Fruit fly (Drosophila melanogaster) whole organism, embryonic: ENCODE measurements around the gene GluProRS.

Source experiments
- ATbp ChIP-seq: fragments of 200-800 bp; sonication (Bioruptor generic); optimal IDR thresholded peaks from 2 replicates; lab custom pipeline; 2017; ENCODE audit warnings: missing biosample characterization, mild to moderate bottlenecking, missing genetic modification characterization, missing genetic modification reagents
- Antp ChIP-seq: fragments of 200-800 bp; sonication (Bioruptor generic); optimal IDR thresholded peaks from 3 replicates; lab custom pipeline; 2016; ENCODE audit warnings: missing biosample characterization, missing genetic modification characterization
- BEAF-32 ChIP-seq: fragments of 200-800 bp; sonication (Bioruptor generic); optimal IDR thresholded peaks from 3 replicates; lab custom pipeline; 2017; ENCODE audit warnings: missing biosample characterization, missing genetic modification characterization, mild to moderate bottlenecking, moderate library complexity, missing genetic modification reagents
- CG11247 ChIP-seq: fragments of 200-800 bp; sonication (Bioruptor generic); IDR thresholded peaks from 2 replicates; pipeline ENCODE4 v1.3.6; 2022; ENCODE audit warnings: missing biosample characterization, missing genetic modification characterization
- CG11560 ChIP-seq: fragments of 200-800 bp; sonication (Bioruptor generic); IDR thresholded peaks from 3 replicates; pipeline ENCODE4 v1.3.6; 2022; ENCODE audit warnings: missing biosample characterization, missing genetic modification characterization
- CG12659 ChIP-seq: fragments of 200-800 bp; sonication (Bioruptor generic); optimal IDR thresholded peaks from 3 replicates; lab custom pipeline; 2017; ENCODE audit warnings: mild to moderate bottlenecking, missing biosample characterization, missing genetic modification reagents, missing genetic modification characterization
- CG12744 ChIP-seq: fragments of 200-800 bp; sonication (Bioruptor generic); optimal IDR thresholded peaks from 2 replicates; lab custom pipeline; 2016; ENCODE audit warnings: missing biosample characterization, missing genetic modification characterization
- CG13296 ChIP-seq: fragments of 200-800 bp; sonication (Bioruptor generic); optimal IDR thresholded peaks from 3 replicates; lab custom pipeline; 2018; ENCODE audit warnings: missing biosample characterization, mild to moderate bottlenecking, missing genetic modification characterization
- CG15479 ChIP-seq: fragments of 200-800 bp; sonication (Bioruptor generic); optimal IDR thresholded peaks from 3 replicates; lab custom pipeline; 2019; ENCODE audit warnings: missing biosample characterization, mild to moderate bottlenecking, missing genetic modification characterization, moderate library complexity
- CG15696 ChIP-seq: fragments of 200-800 bp; sonication (Bioruptor generic); optimal IDR thresholded peaks from 2 replicates; lab custom pipeline; 2019; ENCODE audit warnings: missing biosample characterization, mild to moderate bottlenecking, missing genetic modification characterization, moderate library complexity
- CG1603 ChIP-seq: fragments of 200-800 bp; sonication (Bioruptor generic); optimal IDR thresholded peaks from 2 replicates; lab custom pipeline; 2019; ENCODE audit warnings: missing biosample characterization, mild to moderate bottlenecking, missing genetic modification characterization, moderate library complexity
- CG16813 ChIP-seq: fragments of 200-800 bp; sonication (Bioruptor generic); IDR thresholded peaks from 3 replicates; pipeline ENCODE4 v1.3.6; 2022; ENCODE audit warnings: missing biosample characterization, missing genetic modification characterization; ENCODE audit not compliant: partially characterized antibody
- CG16863 ChIP-seq: fragments of 200-800 bp; sonication (Bioruptor generic); optimal IDR thresholded peaks from 3 replicates; lab custom pipeline; 2016; ENCODE audit warnings: missing biosample characterization, missing genetic modification characterization
- CG17328 ChIP-seq: fragments of 200-800 bp; sonication (Bioruptor generic); IDR thresholded peaks from 2 replicates; pipeline ENCODE4 v1.3.6; 2022; ENCODE audit warnings: missing biosample characterization, missing genetic modification characterization
- CG17612 ChIP-seq: fragments of 200-800 bp; sonication (Bioruptor generic); IDR thresholded peaks from 2 replicates; pipeline ENCODE4 v1.3.6; 2022; ENCODE audit warnings: missing biosample characterization, missing genetic modification characterization
- CG2202 ChIP-seq: fragments of 200-800 bp; sonication (Bioruptor generic); optimal IDR thresholded peaks from 2 replicates; lab custom pipeline; 2018; ENCODE audit warnings: missing biosample characterization, mild to moderate bottlenecking, missing genetic modification characterization
- CG2678 ChIP-seq: fragments of 200-800 bp; sonication (Bioruptor generic); optimal IDR thresholded peaks from 3 replicates; lab custom pipeline; 2019; ENCODE audit warnings: missing biosample characterization, mild to moderate bottlenecking, missing genetic modification characterization, moderate library complexity
- CG2712 ChIP-seq: fragments of 200-800 bp; optimal IDR thresholded peaks from 3 replicates; lab custom pipeline; 2019; ENCODE audit warnings: missing biosample characterization, mild to moderate bottlenecking, missing genetic modification characterization, moderate library complexity
- CG33213 ChIP-seq: fragments of 200-800 bp; sonication (Bioruptor generic); optimal IDR thresholded peaks from 3 replicates; lab custom pipeline; 2016; ENCODE audit warnings: missing biosample characterization, missing genetic modification characterization
- CG6654 ChIP-seq: fragments of 200-800 bp; sonication (Bioruptor generic); optimal IDR thresholded peaks from 2 replicates; lab custom pipeline; 2017; ENCODE audit warnings: missing biosample characterization, mild to moderate bottlenecking, missing genetic modification characterization
- CG8089 ChIP-seq: fragments of 200-800 bp; sonication (Bioruptor generic); optimal IDR thresholded peaks from 3 replicates; lab custom pipeline; 2016; ENCODE audit warnings: missing biosample characterization, missing genetic modification characterization
- CG8478 ChIP-seq: fragments of >200 bp; optimal IDR thresholded peaks from 2 replicates; lab custom pipeline; 2018
- CG9727 ChIP-seq: fragments of 200-800 bp; sonication (Bioruptor generic); optimal IDR thresholded peaks from 3 replicates; lab custom pipeline; 2017; ENCODE audit warnings: missing biosample characterization, mild to moderate bottlenecking, missing genetic modification characterization
- Dfd ChIP-seq, 2 experiments: fragments of >200 bp; optimal IDR thresholded peaks; 2 replicates each; lab custom pipeline; 2017; ENCODE audit warnings: missing biosample characterization in 2 of 2, missing genetic modification characterization in 2 of 2
- HLH3B ChIP-seq: fragments of 200-800 bp; sonication (Bioruptor generic); IDR thresholded peaks from 2 replicates; pipeline ENCODE4 v1.3.6; 2022; ENCODE audit warnings: missing biosample characterization, missing genetic modification characterization
- HmgD ChIP-seq: fragments of 200-800 bp; sonication (Bioruptor generic); optimal IDR thresholded peaks from 3 replicates; lab custom pipeline; 2016; ENCODE audit warnings: missing biosample characterization, missing genetic modification characterization
- Jarid2 ChIP-seq: fragments of 200-800 bp; sonication (Bioruptor generic); optimal IDR thresholded peaks from 3 replicates; lab custom pipeline; 2017; ENCODE audit warnings: mild to moderate bottlenecking, missing biosample characterization, missing genetic modification reagents, missing genetic modification characterization
- Meics ChIP-seq: fragments of 200-800 bp; sonication (Bioruptor generic); optimal IDR thresholded peaks from 2 replicates; lab custom pipeline; 2017; ENCODE audit warnings: missing biosample characterization, mild to moderate bottlenecking, missing genetic modification characterization
- NK7.1 ChIP-seq: fragments of 200-800 bp; sonication (Bioruptor generic); optimal IDR thresholded peaks from 3 replicates; lab custom pipeline; 2016; ENCODE audit warnings: missing biosample characterization, missing genetic modification characterization
- Poxn ChIP-seq: fragments of 200-800 bp; sonication (Bioruptor generic); IDR thresholded peaks from 2 replicates; pipeline ENCODE4 v1.3.6; 2022; ENCODE audit warnings: missing biosample characterization, missing genetic modification characterization
- Rfx ChIP-seq: fragments of 200-800 bp; sonication (Bioruptor generic); IDR thresholded peaks from 2 replicates; pipeline ENCODE4 v1.3.6; 2022; ENCODE audit warnings: missing biosample characterization, missing genetic modification characterization
- Scr ChIP-seq: fragments of 200-800 bp; sonication (Bioruptor generic); IDR thresholded peaks from 2 replicates; pipeline ENCODE4 v1.3.6; 2022; ENCODE audit warnings: missing biosample characterization, missing genetic modification characterization; ENCODE audit not compliant: partially characterized antibody
- Spps ChIP-seq: fragments of 200-800 bp; sonication (Bioruptor generic); optimal IDR thresholded peaks from 2 replicates; lab custom pipeline; 2018; ENCODE audit warnings: missing biosample characterization, mild to moderate bottlenecking, missing genetic modification characterization
- Xrp1 ChIP-seq: fragments of 200-800 bp; sonication (Bioruptor generic); IDR thresholded peaks from 2 replicates; pipeline ENCODE4 v1.3.6; 2022; ENCODE audit warnings: missing biosample characterization, missing genetic modification characterization
- az2 ChIP-seq: fragments of 200-800 bp; sonication (Bioruptor generic); optimal IDR thresholded peaks from 3 replicates; lab custom pipeline; 2016; ENCODE audit warnings: missing biosample characterization, missing genetic modification characterization
- bsh ChIP-seq, 2 experiments: fragments of 200-800 bp; sonication (Bioruptor generic); optimal IDR thresholded peaks; 2 replicates each; lab custom pipeline; 2017 to 2018; ENCODE audit warnings: mild to moderate bottlenecking in 2 of 2, missing biosample characterization in 2 of 2, missing genetic modification characterization in 2 of 2, moderate library complexity in 1 of 2
- corto ChIP-seq: fragments of 200-800 bp; sonication (Bioruptor generic); optimal IDR thresholded peaks from 2 replicates; lab custom pipeline; 2016; ENCODE audit warnings: missing biosample characterization, mild to moderate bottlenecking, missing genetic modification characterization, moderate library complexity
- crp ChIP-seq, 2 experiments: fragments of 200-800 bp; sonication (Bioruptor generic); optimal IDR thresholded peaks; 2 replicates in 1 of 2; 3 replicates in 1 of 2; lab custom pipeline; 2017; ENCODE audit warnings: missing biosample characterization in 2 of 2, missing genetic modification characterization in 2 of 2, mild to moderate bottlenecking in 1 of 2, moderate library complexity in 1 of 2
- dpn ChIP-seq, 2 experiments: fragments of 200-800 bp; sonication (Bioruptor generic); optimal IDR thresholded peaks; 3 replicates each; lab custom pipeline; 2016; ENCODE audit warnings: missing biosample characterization in 2 of 2, missing genetic modification characterization in 2 of 2
- ewg ChIP-seq: fragments of 200-800 bp; sonication (Bioruptor generic); optimal IDR thresholded peaks from 3 replicates; lab custom pipeline; 2017; ENCODE audit warnings: mild to moderate bottlenecking, missing biosample characterization, missing genetic modification reagents, missing genetic modification characterization
- fu2 ChIP-seq: fragments of 200-800 bp; sonication (Bioruptor generic); optimal IDR thresholded peaks from 2 replicates; lab custom pipeline; 2016; ENCODE audit warnings: missing biosample characterization, missing genetic modification characterization
- gro ChIP-seq: fragments of 200-800 bp; sonication (Bioruptor generic); optimal IDR thresholded peaks from 2 replicates; lab custom pipeline; 2016; ENCODE audit warnings: missing biosample characterization, missing genetic modification characterization
- mam ChIP-seq: fragments of 200-800 bp; sonication (Bioruptor generic); optimal IDR thresholded peaks from 3 replicates; lab custom pipeline; 2016; ENCODE audit warnings: missing biosample characterization, missing genetic modification characterization
- otp ChIP-seq: fragments of 200-800 bp; sonication (Bioruptor generic); IDR thresholded peaks from 3 replicates; pipeline ENCODE4, ENCODE4 v1.3.6; 2022; ENCODE audit warnings: missing biosample characterization, missing genetic modification characterization
- shn ChIP-seq: fragments of 200-800 bp; sonication (Bioruptor generic); optimal IDR thresholded peaks from 3 replicates; lab custom pipeline; 2016; ENCODE audit warnings: missing biosample characterization, missing genetic modification characterization
- sima ChIP-seq: fragments of 200-800 bp; sonication (Bioruptor generic); optimal IDR thresholded peaks from 2 replicates; lab custom pipeline; 2016; ENCODE audit warnings: missing biosample characterization, missing genetic modification characterization
- sqz ChIP-seq: fragments of 200-800 bp; sonication (Bioruptor generic); optimal IDR thresholded peaks from 3 replicates; lab custom pipeline; 2018; ENCODE audit warnings: missing biosample characterization, mild to moderate bottlenecking, missing genetic modification characterization
- twi ChIP-seq: fragments of 200-800 bp; optimal IDR thresholded peaks from 2 replicates; lab custom pipeline; 2019; ENCODE audit warnings: missing biosample characterization, mild to moderate bottlenecking, missing genetic modification characterization, moderate library complexity

GluProRS gene

DNA sequence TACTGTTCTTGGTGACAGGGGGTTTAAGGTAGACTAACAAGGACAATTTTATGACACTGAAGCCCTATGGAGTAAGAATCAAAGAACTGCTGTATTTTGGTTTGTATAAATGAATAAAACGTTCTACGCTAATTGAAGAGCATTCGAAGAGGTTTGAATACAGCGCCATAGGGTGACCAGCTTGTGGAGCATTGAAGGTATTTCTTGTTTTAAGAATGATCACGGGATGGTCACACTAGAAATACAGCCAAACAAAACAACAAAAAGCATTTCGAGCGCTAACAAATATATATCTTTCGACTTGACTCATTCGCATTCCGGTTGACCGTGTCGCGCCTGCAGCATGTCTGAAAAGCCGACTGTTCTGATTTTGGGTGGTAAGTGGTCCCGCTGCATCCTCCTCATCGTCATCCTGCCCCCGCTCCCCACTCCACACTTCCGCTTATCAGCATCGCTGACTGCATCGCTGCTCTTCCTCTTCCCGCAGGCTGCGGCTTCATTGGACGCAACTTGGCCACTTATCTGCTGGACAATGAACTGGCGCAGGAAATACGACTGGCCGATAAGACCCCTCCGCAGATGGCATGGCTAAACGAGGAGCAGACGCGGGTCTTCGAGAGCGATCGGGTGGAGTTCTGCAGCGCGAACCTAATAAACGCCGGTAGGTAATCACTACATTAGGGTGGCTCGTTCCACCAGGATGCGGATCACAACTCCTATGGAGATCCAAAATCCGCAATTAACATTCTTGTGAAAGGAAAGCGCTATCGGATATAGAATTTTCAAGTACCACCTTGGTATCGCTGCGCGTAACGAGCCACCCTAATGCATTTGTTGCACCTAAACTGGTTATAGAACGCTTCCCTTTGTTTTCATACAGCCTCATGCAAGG is 24.3 kb downstream of the GluProRS start, which contains the start of gene CG5854 (continued):
- TF ChIP-seq CG11247 (GFP tag; lab: Robert Waterston, UW), result peak; percentile 56; the same call in 1 of the 2 replicates
- peak; percentile 92 for TF ChIP-seq ATbp (GFP tag; lab: Kevin White, UChicago)
- TF ChIP-seq bsh (GFP tag; optimal IDR thresholded peaks at IDR 0.05; lab: Kevin White, UChicago), result peak; percentile 90 to 98
- TF ChIP-seq fu2 (GFP tag; lab: Kevin White, UChicago), result peak; percentile 26
- peak; percentile 88 for TF ChIP-seq CG17328 (GFP tag; lab: Robert Waterston, UW)
- peak; percentile 59 for TF ChIP-seq mam (GFP tag; lab: Kevin White, UChicago)
- peak; percentile 30 for TF ChIP-seq CG13296
- TF ChIP-seq CG17612 (GFP tag; lab: Robert Waterston, UW), result no peak
- peak; percentile 69 for TF ChIP-seq CG12659 (GFP tag; lab: Kevin White, UChicago)
- no peak for TF ChIP-seq CG8478 (lab: Kevin White, UChicago)
- peak; percentile 56 for TF ChIP-seq CG33213 (GFP tag; lab: Kevin White, UChicago)
- TF ChIP-seq shn, result peak; percentile 38
- peak; percentile 76 for TF ChIP-seq CG2678 (tag; lab: Kevin White, UChicago)
- peak; percentile 27 for TF ChIP-seq CG12744 (GFP tag; lab: Kevin White, UChicago)
- peak; percentile 81 for TF ChIP-seq az2 (GFP tag; lab: Kevin White, UChicago)
- peak; percentile 79; the same call in 1 of the 2 replicates for TF ChIP-seq HLH3B (GFP tag; lab: Robert Waterston, UW)
- peak; percentile 89 for TF ChIP-seq otp
- peak; percentile 77 for TF ChIP-seq Rfx
- no peak for TF ChIP-seq Dfd (GFP tag; optimal IDR thresholded peaks at IDR 0.05; lab: Kevin White, UChicago)
- TF ChIP-seq Xrp1 (GFP tag; lab: Robert Waterston, UW), result peak; percentile 84
- TF ChIP-seq Meics (GFP tag; lab: Kevin White, UChicago), result peak; percentile 70
- TF ChIP-seq dpn (GFP tag; optimal IDR thresholded peaks at IDR 0.05; lab: Kevin White, UChicago), result peak; percentile 54 to 85
- TF ChIP-seq CG11560 (tag; lab: Robert Waterston, UW), result 0 out of 3 replicates have a peak, but pooled peaks have one; percentile 8
- peak; percentile 74 for TF ChIP-seq Antp (GFP tag; lab: Kevin White, UChicago)
- peak; percentile 24 for TF ChIP-seq CG15479 (GFP tag; lab: Kevin White, UChicago)
- TF ChIP-seq Spps (tag; lab: Kevin White, UChicago), result peak; percentile 29
- TF ChIP-seq CG6654 (GFP tag; lab: Kevin White, UChicago), result peak; percentile 69
- TF ChIP-seq BEAF-32, result peak; percentile 52
- no peak for TF ChIP-seq corto
- no peak for TF ChIP-seq gro
- peak; percentile 38; the same call in 1 of the 3 replicates for TF ChIP-seq CG16813 (GFP tag; lab: Robert Waterston, UW)
- peak; percentile 86 for TF ChIP-seq CG16863 (GFP tag; lab: Kevin White, UChicago)
- peak; percentile 73 for TF ChIP-seq ewg (GFP tag; lab: Kevin White, UChicago)
- peak; percentile 77 for TF ChIP-seq CG8089 (GFP tag; lab: Kevin White, UChicago)
- peak; percentile 21 for TF ChIP-seq Jarid2 (GFP tag; lab: Kevin White, UChicago)
- peak; percentile 56 for TF ChIP-seq CG2202
- peak; percentile 22 for TF ChIP-seq CG15696 (tag; lab: Kevin White, UChicago)
- no peak for TF ChIP-seq sima
- peak; percentile 12 for TF ChIP-seq NK7.1
- no peak for TF ChIP-seq HmgD
- no peak for TF ChIP-seq sqz
- TF ChIP-seq twi (tag; lab: Kevin White, UChicago), result peak; percentile 15
- TF ChIP-seq CG9727, result peak; percentile 53
- TF ChIP-seq CG1603 (tag; lab: Kevin White, UChicago), result peak; percentile 92
- no peak for TF ChIP-seq Scr (GFP tag; lab: Robert Waterston, UW)
- TF ChIP-seq CG2712, result peak; percentile 75
- TF ChIP-seq Poxn (GFP tag; lab: Robert Waterston, UW), result no peak
- TF ChIP-seq crp (GFP tag; optimal IDR thresholded peaks at IDR 0.05; lab: Kevin White, UChicago), result no peak
